Fruit fly (Drosophila melanogaster) S2 (cell line): Measurements from ENCODE around the gene CG9168.
"Not testable (repeated sequence)": the region's sequence is repeated elsewhere in the genome, so short reads cannot be mapped to it uniquely, and the experiment has no call there.

ENCODE experiments used
- CG8478 ChIP-seq: fragments of >200 bp; optimal IDR thresholded peaks from 2 replicates; lab custom pipeline; 2018
- CTCF ChIP-seq, 2 experiments: fragments of >200 bp; optimal IDR thresholded peaks; 2 replicates each; lab custom pipeline; 2018

- not testable (repeated sequence) for TF ChIP-seq CG8478; CTCF (optimal IDR thresholded peaks at IDR 0.05; lab: Kevin White, UChicago)
These were observed 12.6 kb upstream of the CG9168 start, which contains the start of gene CG32320 for dm6 chr3L:1398286-1398685.
